Worm (Caenorhabditis elegans) whole organism, L1 larva: ENCODE measurements around the gene klf-3.

Source experiments
- C04F5.9 ChIP-seq: sonication (generic microtip); optimal IDR thresholded peaks from 2 replicates; lab custom pipeline; 2016; ENCODE audit warnings: missing genetic modification characterization, missing compliant biosample characterization
- C34B4.2 ChIP-seq: sonication (generic microtip); optimal IDR thresholded peaks from 2 replicates; lab custom pipeline; 2017; ENCODE audit warnings: mild to moderate bottlenecking, missing genetic modification characterization, missing compliant biosample characterization
- F16B12.6 ChIP-seq: fragments of 150-350 bp; optimal IDR thresholded peaks from 2 replicates; lab custom pipeline; 2014; ENCODE audit warnings: missing biosample characterization, missing genetic modification characterization
- alr-1 ChIP-seq: fragments of 200-800 bp; sonication (Bioruptor generic); optimal IDR thresholded peaks from 2 replicates; lab custom pipeline; 2018; ENCODE audit warnings: borderline replicate concordance, mild to moderate bottlenecking, missing genetic modification characterization, missing compliant biosample characterization
- aly-2 ChIP-seq: fragments of 150-350 bp; optimal IDR thresholded peaks from 2 replicates; lab custom pipeline; 2014; ENCODE audit warnings: missing biosample characterization, missing genetic modification characterization
- ceh-8 ChIP-seq: fragments of 200-800 bp; sonication (Bioruptor generic); optimal IDR thresholded peaks from 2 replicates; lab custom pipeline; 2018; ENCODE audit warnings: mild to moderate bottlenecking, missing genetic modification characterization, moderate library complexity, missing compliant biosample characterization
- ceh-82 ChIP-seq, 3 experiments: fragments of 150-350 bp in 1 of 3; sonication (generic microtip) in 2 of 3; optimal IDR thresholded peaks; 2 replicates each; lab custom pipeline; 2014 to 2017; ENCODE audit warnings: missing biosample characterization in 3 of 3, missing genetic modification characterization in 3 of 3
- ceh-90 ChIP-seq: sonication (generic microtip); optimal IDR thresholded peaks from 2 replicates; lab custom pipeline; 2016; ENCODE audit warnings: missing genetic modification characterization, missing compliant biosample characterization
- ces-1 ChIP-seq: fragments of 150-350 bp; optimal IDR thresholded peaks from 2 replicates; lab custom pipeline; 2014; ENCODE audit warnings: missing biosample characterization, missing genetic modification reagents, missing genetic modification characterization
- dpl-1 ChIP-seq, 3 experiments: fragments of 150-350 bp in 2 of 3; sonication (generic microtip) in 1 of 3; optimal IDR thresholded peaks; 2 replicates each; lab custom pipeline; 2014 to 2017; ENCODE audit warnings: missing biosample characterization in 3 of 3, missing genetic modification characterization in 3 of 3, missing genetic modification reagents in 3 of 3
- dsc-1 ChIP-seq: sonication (generic microtip); optimal IDR thresholded peaks from 2 replicates; lab custom pipeline; 2016; ENCODE audit warnings: mild to moderate bottlenecking, missing genetic modification characterization, missing compliant biosample characterization
- efl-1 ChIP-seq, 4 experiments: fragments of 150-350 bp; optimal IDR thresholded peaks in 3 of 4; peaks in 1 of 4; 1 replicate in 1 of 4; 2 replicates in 3 of 4; lab custom pipeline; 2014; ENCODE audit warnings: missing biosample characterization in 2 of 4, missing genetic modification characterization in 2 of 4, missing genetic modification reagents in 2 of 4
- efl-3 ChIP-seq: fragments of 200-800 bp; sonication (Bioruptor generic); optimal IDR thresholded peaks from 2 replicates; lab custom pipeline; 2018; ENCODE audit warnings: mild to moderate bottlenecking, missing genetic modification characterization, missing compliant biosample characterization
- egl-13 ChIP-seq: sonication (generic microtip); optimal IDR thresholded peaks from 2 replicates; lab custom pipeline; 2016; ENCODE audit warnings: missing genotype, missing genetic modification reagents, missing genetic modification characterization, missing compliant biosample characterization
- elt-3 ChIP-seq, 6 experiments: fragments of 150-350 bp in 1 of 6; sonication (generic microtip); optimal IDR thresholded peaks; 2 replicates each; lab custom pipeline; 2017 to 2018; ENCODE audit warnings: missing biosample characterization in 6 of 6, missing genetic modification characterization in 6 of 6, inconsistent platforms in 1 of 6
- fkh-4 ChIP-seq: sonication (generic microtip); optimal IDR thresholded peaks from 2 replicates; lab custom pipeline; 2016; ENCODE audit warnings: missing compliant biosample characterization, missing genetic modification characterization, borderline replicate concordance
- fos-1 ChIP-seq: fragments of 150-350 bp; optimal IDR thresholded peaks from 2 replicates; lab custom pipeline; 2014; ENCODE audit warnings: missing biosample characterization, missing genetic modification characterization
- grh-1 ChIP-seq: fragments of 200-800 bp; sonication (Bioruptor generic); IDR thresholded peaks from 2 replicates; pipeline ENCODE4 v1.3.6; 2022; ENCODE audit warnings: missing genetic modification reagents, missing genetic modification characterization, missing compliant biosample characterization
- hlh-17 ChIP-seq: fragments of 200-800 bp; sonication (Bioruptor generic); optimal IDR thresholded peaks from 2 replicates; lab custom pipeline; 2018; ENCODE audit warnings: missing genetic modification characterization, mild to moderate bottlenecking, missing compliant biosample characterization, moderate library complexity, borderline replicate concordance
- hlh-4 ChIP-seq: sonication (generic microtip); optimal IDR thresholded peaks from 2 replicates; lab custom pipeline; 2016; ENCODE audit warnings: mild to moderate bottlenecking, missing genetic modification characterization, missing compliant biosample characterization
- hpl-2 ChIP-seq: fragments of 150-350 bp; optimal IDR thresholded peaks from 2 replicates; lab custom pipeline; 2014; ENCODE audit warnings: missing biosample characterization, missing genetic modification reagents, missing genetic modification characterization
- isw-1 ChIP-seq: fragments of 200-800 bp; sonication (Bioruptor generic); IDR thresholded peaks from 2 replicates; pipeline ENCODE4 v1.3.6; 2022; ENCODE audit warnings: missing genetic modification characterization, missing compliant biosample characterization
- jun-1 ChIP-seq: fragments of 150-350 bp; optimal IDR thresholded peaks from 2 replicates; lab custom pipeline; 2014; ENCODE audit warnings: missing biosample characterization, missing genetic modification reagents, missing genetic modification characterization
- lir-3 ChIP-seq: sonication (generic microtip); optimal IDR thresholded peaks from 2 replicates; lab custom pipeline; 2016; ENCODE audit warnings: mild to moderate bottlenecking, missing genetic modification characterization, moderate library complexity, missing compliant biosample characterization; ENCODE audit not compliant: poor library complexity
- mab-9 ChIP-seq: fragments of 200-800 bp; sonication (Bioruptor generic); IDR thresholded peaks from 2 replicates; pipeline ENCODE4 v1.3.6; 2022; ENCODE audit warnings: missing genetic modification reagents, missing genetic modification characterization, missing compliant biosample characterization
- mef-2 ChIP-seq: fragments of 150-350 bp; optimal IDR thresholded peaks from 2 replicates; lab custom pipeline; 2014; ENCODE audit warnings: missing biosample characterization, missing genetic modification characterization
- nhr-19 ChIP-seq: fragments of 200-800 bp; sonication (Bioruptor generic); conservative IDR thresholded peaks from 2 replicates; pipeline ENCODE4 v1.3.6; 2022; ENCODE audit warnings: missing genetic modification characterization, missing compliant biosample characterization
- nhr-28 ChIP-seq: fragments of 150-350 bp; optimal IDR thresholded peaks from 2 replicates; lab custom pipeline; 2014; ENCODE audit warnings: missing biosample characterization, missing genetic modification characterization
- nhr-71 ChIP-seq: sonication (generic microtip); optimal IDR thresholded peaks from 2 replicates; lab custom pipeline; 2016; ENCODE audit warnings: mild to moderate bottlenecking, missing genetic modification characterization, moderate library complexity, missing compliant biosample characterization
- nhr-77 ChIP-seq: fragments of 150-350 bp; optimal IDR thresholded peaks from 2 replicates; lab custom pipeline; 2014; ENCODE audit warnings: missing biosample characterization, missing genetic modification characterization
- nhr-84 ChIP-seq: sonication (generic microtip); optimal IDR thresholded peaks from 2 replicates; lab custom pipeline; 2017; ENCODE audit warnings: missing biosample characterization, missing genetic modification characterization
- nhr-85 ChIP-seq: sonication (generic microtip); peaks from one replicate; lab custom pipeline; 2016; ENCODE audit warnings: missing genetic modification characterization, inconsistent platforms, missing compliant biosample characterization
- nhr-90 ChIP-seq: sonication (generic microtip); optimal IDR thresholded peaks from 2 replicates; lab custom pipeline; 2016; ENCODE audit warnings: mild to moderate bottlenecking, missing genetic modification characterization, missing compliant biosample characterization; ENCODE audit not compliant: poor library complexity
- pqm-1 ChIP-seq: sonication (generic microtip); optimal IDR thresholded peaks from 3 replicates; lab custom pipeline; 2017; ENCODE audit warnings: missing biosample characterization, missing genetic modification characterization
- rnt-1 ChIP-seq: sonication (generic microtip); optimal IDR thresholded peaks from 2 replicates; lab custom pipeline; 2016; ENCODE audit warnings: mild to moderate bottlenecking, missing genetic modification characterization, moderate library complexity, missing compliant biosample characterization
- skn-1 ChIP-seq: fragments of 150-350 bp; optimal IDR thresholded peaks from 2 replicates; lab custom pipeline; 2014; ENCODE audit warnings: missing biosample characterization, missing genetic modification characterization
- snpc-4 ChIP-seq: fragments of 150-350 bp; optimal IDR thresholded peaks from 2 replicates; lab custom pipeline; 2014; ENCODE audit warnings: missing biosample characterization, missing genetic modification characterization
- tlp-1 ChIP-seq: fragments of 150-350 bp; optimal IDR thresholded peaks from 2 replicates; lab custom pipeline; 2014; ENCODE audit warnings: missing biosample characterization, missing genetic modification characterization
- unc-130 ChIP-seq: fragments of 150-350 bp; optimal IDR thresholded peaks from 2 replicates; lab custom pipeline; 2017; ENCODE audit warnings: missing biosample characterization, missing genetic modification characterization, inconsistent platforms
- unc-62 ChIP-seq: fragments of 150-350 bp; optimal IDR thresholded peaks from 2 replicates; lab custom pipeline; 2014; ENCODE audit warnings: missing biosample characterization, missing genetic modification reagents, missing genetic modification characterization
- unc-86 ChIP-seq: sonication (generic microtip); optimal IDR thresholded peaks from 2 replicates; lab custom pipeline; 2016; ENCODE audit warnings: missing genetic modification characterization, missing compliant biosample characterization
- unc-98 ChIP-seq: fragments of 200-800 bp; sonication (Bioruptor generic); IDR thresholded peaks from 2 replicates; pipeline ENCODE4 v1.3.6; 2022; ENCODE audit warnings: missing genetic modification characterization, missing compliant biosample characterization
- xbp-1 ChIP-seq: sonication (generic microtip); optimal IDR thresholded peaks from 2 replicates; lab custom pipeline; 2016; ENCODE audit warnings: missing genetic modification characterization, missing compliant biosample characterization
- zip-4 ChIP-seq: fragments of 200-800 bp; sonication (Bioruptor generic); optimal IDR thresholded peaks from 2 replicates; lab custom pipeline; 2018; ENCODE audit warnings: mild to moderate bottlenecking, missing genetic modification characterization, moderate library complexity, missing compliant biosample characterization

The klf-3 gene

DNA sequence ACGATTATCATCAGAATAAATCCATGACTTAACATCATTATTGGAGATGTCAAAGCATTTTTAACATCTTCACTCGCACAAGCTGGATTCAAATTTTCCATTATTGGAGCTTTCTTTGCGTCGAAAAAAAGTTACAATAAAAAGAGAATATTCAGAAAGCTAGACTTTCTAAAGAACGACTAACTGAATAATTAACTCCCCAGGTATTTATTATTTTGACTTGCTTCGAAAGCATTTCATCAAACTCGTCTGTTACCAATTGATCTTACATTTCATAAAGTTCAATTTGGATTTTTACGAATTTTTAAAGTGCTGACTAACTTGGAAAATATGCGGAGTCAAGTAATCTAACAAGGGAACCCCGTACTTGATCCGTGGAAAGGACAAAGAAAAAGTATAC lies 41.0 kb upstream of the klf-3 start, which contains the start of gene sra-29:
Gene sra-29, minus strand, starts transcription at position 101 of the 400 bp plus-strand sequence.
- TF ChIP-seq unc-98 (GFP tag; lab: Robert Waterston, UW), result no peak
- TF ChIP-seq hpl-2 (GFP tag; lab: Kevin White, UChicago), result no peak
- no peak for TF ChIP-seq snpc-4 (tag; lab: Kevin White, UChicago)
- no peak for TF ChIP-seq dpl-1 (GFP tag; optimal IDR thresholded peaks at IDR 0.05; lab: Kevin White, UChicago)
- TF ChIP-seq ceh-8, result no peak
- TF ChIP-seq unc-62, result no peak
- TF ChIP-seq nhr-84 (tag; lab: Kevin White, UChicago), result no peak
- no peak for TF ChIP-seq ceh-90 (tag; lab: Kevin White, UChicago)
- no peak for TF ChIP-seq aly-2
- no peak for TF ChIP-seq rnt-1
- no peak for TF ChIP-seq xbp-1 (tag; lab: Kevin White, UChicago)
- no peak for TF ChIP-seq fos-1
- no peak for TF ChIP-seq fkh-4 (tag; lab: Kevin White, UChicago)
- TF ChIP-seq zip-4 (GFP tag; lab: Kevin White, UChicago), result no peak

DNA sequence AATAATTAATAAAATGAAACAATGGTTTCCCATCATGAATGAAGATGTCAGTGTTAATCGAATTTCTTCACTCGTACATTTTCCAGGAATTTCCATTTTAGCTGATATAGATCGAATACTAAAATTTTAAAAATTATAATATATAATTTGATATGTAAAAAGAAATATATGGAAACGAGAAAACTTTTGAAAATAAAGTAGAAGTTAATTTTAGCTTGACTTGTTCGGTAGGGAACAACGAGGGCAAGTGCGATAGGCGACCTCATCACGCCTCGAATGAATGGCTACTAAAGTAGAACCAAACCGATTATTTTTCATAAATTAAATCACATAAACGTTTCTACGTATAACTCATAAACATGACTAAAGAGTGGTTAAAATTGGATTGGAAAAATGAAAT lies 38.3 kb upstream of the klf-3 start, which contains the start of gene sra-31:
Gene sra-31, minus strand, starts transcription at position 101 of the 400 bp plus-strand sequence.
- TF ChIP-seq pqm-1 (tag; lab: Kevin White, UChicago) (no peak), skn-1 (tag; lab: Kevin White, UChicago) (no peak), unc-86 (no peak), dsc-1 (tag; lab: Kevin White, UChicago) (no peak), jun-1 (tag; lab: Kevin White, UChicago) (no peak), efl-1 (optimal IDR thresholded peaks at IDR 0.05; lab: Kevin White, UChicago) (no peak), efl-1 (GFP tag; optimal IDR thresholded peaks at IDR 0.05 in 1 of 2; lab: Kevin White, UChicago) (no peak), efl-3 (GFP tag; lab: Kevin White, UChicago) (no peak), nhr-19 (GFP tag; lab: Robert Waterston, UW) (no peak), ces-1 (GFP tag; lab: Kevin White, UChicago) (no peak)

DNA sequence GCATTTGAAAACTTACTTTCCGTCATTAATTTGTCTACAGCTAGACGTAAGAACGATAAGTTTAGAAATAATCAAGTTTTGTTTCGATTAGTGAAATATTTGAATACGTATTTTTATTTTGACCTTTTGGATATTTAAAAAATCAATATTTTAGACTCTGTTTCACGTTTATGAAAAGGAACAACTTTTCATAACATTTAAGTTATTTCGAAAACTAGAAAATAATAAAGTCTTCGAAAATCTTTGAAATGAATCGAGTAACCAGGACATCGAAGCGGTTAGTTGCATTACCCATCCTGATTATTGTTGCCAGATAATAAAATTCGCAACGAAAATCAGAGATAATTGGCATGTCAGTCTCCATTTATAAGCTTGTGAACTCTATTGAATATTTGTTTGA lies 35.4 kb upstream of the klf-3 start, which contains the start of gene C56C10.6:
Gene C56C10.6, minus strand, starts transcription at position 101 of the 400 bp plus-strand sequence.
- TF ChIP-seq efl-1 (optimal IDR thresholded peaks at IDR 0.05; lab: Kevin White, UChicago) (no peak), efl-1 (GFP tag; optimal IDR thresholded peaks at IDR 0.05 in 1 of 2; lab: Kevin White, UChicago) (peak in 1 of 2 experiments; percentile 28), hlh-4 (no peak)

DNA sequence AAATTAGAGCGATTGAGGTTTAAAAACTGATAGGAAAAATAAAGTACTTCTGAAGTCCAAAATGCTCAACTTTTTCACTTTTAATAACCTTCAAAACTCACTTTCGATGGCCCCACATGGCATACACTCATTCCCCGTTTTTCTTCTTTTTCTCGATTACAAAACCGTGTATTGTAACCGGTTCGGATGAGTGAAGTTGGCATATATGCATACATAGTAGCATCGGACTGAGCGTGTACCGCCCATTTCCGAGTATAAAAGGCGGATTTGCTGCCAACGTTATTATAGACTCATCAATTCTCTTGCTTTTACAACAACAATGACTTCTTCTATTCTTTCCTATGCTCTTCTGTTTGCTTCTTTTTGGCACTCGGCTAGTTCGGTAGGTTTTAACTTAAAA lies 33.9 kb upstream of the klf-3 start, which contains the start of gene C56C10.4:
Gene C56C10.4, plus strand, starts transcription at position 301 of the 400 bp plus-strand sequence.
- TF ChIP-seq egl-13 (tag; lab: Kevin White, UChicago), result no peak
- no peak for TF ChIP-seq tlp-1
- no peak for TF ChIP-seq nhr-84 (tag; lab: Kevin White, UChicago)
- TF ChIP-seq C04F5.9 (tag; lab: Kevin White, UChicago), result no peak
- TF ChIP-seq C34B4.2, result no peak
- no peak for TF ChIP-seq nhr-71 (tag; lab: Kevin White, UChicago)
- TF ChIP-seq hpl-2 (GFP tag; lab: Kevin White, UChicago), result no peak
- no peak for TF ChIP-seq mef-2 (tag; lab: Kevin White, UChicago)

DNA sequence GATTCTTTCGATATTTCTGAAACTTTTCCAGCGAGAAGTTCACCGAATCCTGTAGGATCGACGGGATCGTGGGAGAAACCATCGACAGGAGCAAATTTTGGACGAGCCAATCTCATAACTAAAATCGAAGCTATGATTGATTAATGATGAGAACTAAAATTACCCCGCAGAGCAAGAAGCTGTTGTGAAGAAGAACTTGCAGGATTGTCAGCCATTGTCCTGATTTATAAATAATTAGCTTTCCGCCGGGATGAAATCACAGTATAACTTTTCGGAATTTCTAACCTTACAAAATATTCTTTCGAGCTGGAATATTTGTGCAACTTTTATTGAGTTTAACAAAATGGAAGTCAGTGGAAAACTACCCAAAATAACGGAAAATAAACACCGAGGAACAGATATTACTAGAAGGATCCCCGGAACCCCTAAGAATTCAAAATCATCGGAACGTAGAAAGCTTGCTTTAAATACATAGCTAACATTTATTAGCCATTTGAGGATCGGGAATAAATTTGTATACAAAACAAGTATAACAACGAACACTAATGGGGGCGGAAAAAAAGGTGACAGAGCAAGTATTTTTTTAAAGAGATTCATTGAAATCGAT lies 29.3 kb upstream of the klf-3 start, which contains the start of gene C56C10.7:
Gene C56C10.7, minus strand, starts transcription at position 312 of the 607 bp plus-strand sequence.
- peak; percentile 39 for TF ChIP-seq nhr-90 (tag; lab: Kevin White, UChicago)
- no peak for TF ChIP-seq alr-1 (tag; lab: Kevin White, UChicago)
- TF ChIP-seq nhr-28 (tag; lab: Kevin White, UChicago), result no peak
- no peak for TF ChIP-seq C34B4.2
- peak; percentile 24 for TF ChIP-seq nhr-85 (tag; lab: Kevin White, UChicago)
- no peak for TF ChIP-seq lir-3 (tag; lab: Kevin White, UChicago)
- no peak for TF ChIP-seq efl-3 (GFP tag; lab: Kevin White, UChicago)
- TF ChIP-seq C04F5.9 (tag; lab: Kevin White, UChicago), result no peak
- TF ChIP-seq elt-3 (tag; optimal IDR thresholded peaks at IDR 0.05; lab: Kevin White, UChicago), result no peak
- no peak for TF ChIP-seq unc-130 (tag; lab: Kevin White, UChicago)
- no peak for TF ChIP-seq mab-9 (GFP tag; lab: Robert Waterston, UW)
- TF ChIP-seq grh-1 (GFP tag; lab: Robert Waterston, UW), result no peak
- TF ChIP-seq hlh-17, result no peak
- no peak for TF ChIP-seq isw-1 (GFP tag; lab: Robert Waterston, UW)
- TF ChIP-seq F16B12.6 (tag; lab: Kevin White, UChicago), result no peak
- no peak for TF ChIP-seq jun-1 (tag; lab: Kevin White, UChicago)
- TF ChIP-seq nhr-77 (tag; lab: Kevin White, UChicago), result no peak
- TF ChIP-seq ceh-82 (tag; optimal IDR thresholded peaks at IDR 0.05; lab: Kevin White, UChicago), result peak in 1 of 3 experiments; percentile 16
